Fruit fly (Drosophila melanogaster) whole organism, embryonic: ENCODE results near the gene Usp8.
A peak's percentile ranks its signal among the peaks of the same experiment; 100 is the strongest.

Experiments used
- BEAF-32 ChIP-seq: fragments of 200-800 bp; sonication (Bioruptor generic); optimal IDR thresholded peaks from 3 replicates; lab custom pipeline; 2017; ENCODE audit warnings: missing biosample characterization, missing genetic modification characterization, mild to moderate bottlenecking, moderate library complexity, missing genetic modification reagents
- Blimp-1 ChIP-seq: fragments of 200-800 bp; sonication (Bioruptor generic); optimal IDR thresholded peaks from 3 replicates; lab custom pipeline; 2018; ENCODE audit warnings: missing biosample characterization, missing genetic modification characterization, mild to moderate bottlenecking, moderate library complexity, missing genetic modification reagents
- CG11723 ChIP-seq: fragments of 200-800 bp; sonication (Bioruptor generic); optimal IDR thresholded peaks from 2 replicates; lab custom pipeline; 2017; ENCODE audit warnings: missing biosample characterization, mild to moderate bottlenecking, missing genetic modification characterization
- CG12155 ChIP-seq: fragments of 200-800 bp; sonication (Bioruptor generic); optimal IDR thresholded peaks from 3 replicates; lab custom pipeline; 2016; ENCODE audit warnings: missing biosample characterization, missing genetic modification characterization
- CG12942 ChIP-seq: fragments of 200-800 bp; sonication (Bioruptor generic); optimal IDR thresholded peaks from 3 replicates; lab custom pipeline; 2016; ENCODE audit warnings: missing biosample characterization, missing genetic modification characterization
- CG14667 ChIP-seq: fragments of 200-800 bp; sonication (Bioruptor generic); IDR thresholded peaks from 2 replicates; pipeline ENCODE4 v1.3.6; 2022; ENCODE audit warnings: missing biosample characterization, missing genetic modification characterization
- CG14965 ChIP-seq: fragments of 200-800 bp; sonication (Bioruptor generic); optimal IDR thresholded peaks from 2 replicates; lab custom pipeline; 2016; ENCODE audit warnings: missing biosample characterization, missing genetic modification characterization, borderline replicate concordance
- CG15696 ChIP-seq: fragments of 200-800 bp; sonication (Bioruptor generic); optimal IDR thresholded peaks from 2 replicates; lab custom pipeline; 2019; ENCODE audit warnings: missing biosample characterization, mild to moderate bottlenecking, missing genetic modification characterization, moderate library complexity
- CG17802 ChIP-seq: fragments of 200-800 bp; sonication (Bioruptor generic); optimal IDR thresholded peaks from 2 replicates; lab custom pipeline; 2018; ENCODE audit warnings: missing biosample characterization, mild to moderate bottlenecking, missing genetic modification characterization, moderate library complexity
- CG3726 ChIP-seq: fragments of 200-800 bp; sonication (Bioruptor generic); IDR thresholded peaks from 3 replicates; pipeline ENCODE4, ENCODE4 v1.3.6; 2022; ENCODE audit warnings: missing biosample characterization, missing genetic modification characterization
- CG43689 ChIP-seq: fragments of 200-800 bp; sonication (Bioruptor generic); IDR thresholded peaks from 2 replicates; pipeline ENCODE4 v1.3.6; 2022; ENCODE audit warnings: missing biosample characterization, missing genetic modification characterization
- CG5245 ChIP-seq: fragments of 200-800 bp; sonication (Bioruptor generic); optimal IDR thresholded peaks from 3 replicates; lab custom pipeline; 2016; ENCODE audit warnings: missing biosample characterization, missing genetic modification characterization
- CG6272 ChIP-seq: fragments of 200-800 bp; sonication (Bioruptor generic); IDR thresholded peaks from 2 replicates; pipeline ENCODE4 v1.3.6; 2022; ENCODE audit warnings: missing biosample characterization, missing genetic modification characterization
- CG6791 ChIP-seq: fragments of 200-800 bp; sonication (Bioruptor generic); IDR thresholded peaks from 3 replicates; pipeline ENCODE4 v1.3.6; 2022; ENCODE audit warnings: missing biosample characterization, missing genetic modification characterization; ENCODE audit not compliant: partially characterized antibody
- CG7963 ChIP-seq: fragments of 200-800 bp; sonication (Bioruptor generic); IDR thresholded peaks from 3 replicates; pipeline ENCODE4 v1.3.6; 2022; ENCODE audit warnings: missing biosample characterization, missing genetic modification characterization; ENCODE audit not compliant: partially characterized antibody
- Dbx ChIP-seq: fragments of 200-800 bp; sonication (Bioruptor generic); IDR thresholded peaks from 3 replicates; pipeline ENCODE4 v1.3.6; 2022; ENCODE audit warnings: missing biosample characterization, missing genetic modification characterization
- Dll ChIP-seq: fragments of 200-800 bp; sonication (Bioruptor generic); IDR thresholded peaks from 4 replicates; pipeline ENCODE4 v1.3.6; 2022; ENCODE audit warnings: missing biosample characterization, missing genetic modification characterization; ENCODE audit not compliant: partially characterized antibody
- E2f2 ChIP-seq: fragments of 200-800 bp; sonication (Bioruptor generic); IDR thresholded peaks from 2 replicates; pipeline ENCODE4 v1.3.6; 2022; ENCODE audit warnings: missing biosample characterization, missing genetic modification characterization
- Eip74EF ChIP-seq, 2 experiments: fragments of 200-800 bp in 1 of 2; fragments of >200 bp in 1 of 2; sonication (Bioruptor generic) in 1 of 2; optimal IDR thresholded peaks; 2 replicates each; lab custom pipeline; 2017 to 2019; ENCODE audit warnings: missing biosample characterization in 2 of 2, missing genetic modification characterization in 2 of 2, mild to moderate bottlenecking in 1 of 2, moderate library complexity in 1 of 2
- GATAe ChIP-seq: fragments of 200-800 bp; sonication (Bioruptor generic); conservative IDR thresholded peaks from 2 replicates; pipeline ENCODE4 v1.3.6; 2022; ENCODE audit warnings: missing biosample characterization, missing genetic modification characterization
- Gsc ChIP-seq: fragments of 200-800 bp; sonication (Bioruptor generic); IDR thresholded peaks from 2 replicates; pipeline ENCODE4 v1.3.6; 2022; ENCODE audit warnings: missing biosample characterization, missing genetic modification characterization
- MBD-R2 ChIP-seq: fragments of 200-800 bp; sonication (Bioruptor generic); IDR thresholded peaks from 2 replicates; pipeline ENCODE4 v1.3.6; 2022; ENCODE audit warnings: missing biosample characterization, missing genetic modification characterization
- Optix ChIP-seq: fragments of 200-800 bp; sonication (Bioruptor generic); IDR thresholded peaks from 3 replicates; pipeline ENCODE4 v1.3.6; 2022; ENCODE audit warnings: missing biosample characterization, missing genetic modification characterization
- Scr ChIP-seq: fragments of 200-800 bp; sonication (Bioruptor generic); IDR thresholded peaks from 2 replicates; pipeline ENCODE4 v1.3.6; 2022; ENCODE audit warnings: missing biosample characterization, missing genetic modification characterization; ENCODE audit not compliant: partially characterized antibody
- Taf1 ChIP-seq: fragments of 200-800 bp; sonication (Bioruptor generic); IDR thresholded peaks from 2 replicates; pipeline ENCODE4 v1.3.6; 2022; ENCODE audit warnings: missing biosample characterization, missing genetic modification characterization
- Trl ChIP-seq, 3 experiments: fragments of >200 bp in 2 of 3; fragments of 200-800 bp in 1 of 3; sonication (Bioruptor generic) in 1 of 3; optimal IDR thresholded peaks; 2 replicates in 1 of 3; 3 replicates in 2 of 3; lab custom pipeline; 2016 to 2017; ENCODE audit warnings: missing biosample characterization in 1 of 3, missing genetic modification characterization in 1 of 3
- YL-1 ChIP-seq: fragments of 200-800 bp; sonication (Bioruptor generic); optimal IDR thresholded peaks from 3 replicates; lab custom pipeline; 2017; ENCODE audit warnings: missing biosample characterization, mild to moderate bottlenecking, missing genetic modification characterization
- ase ChIP-seq: fragments of 200-800 bp; sonication (Bioruptor generic); IDR thresholded peaks from 3 replicates; pipeline ENCODE4 v1.3.6; 2022; ENCODE audit warnings: missing biosample characterization, missing genetic modification characterization
- chn ChIP-seq: fragments of 200-800 bp; sonication (Bioruptor generic); optimal IDR thresholded peaks from 2 replicates; lab custom pipeline; 2016; ENCODE audit warnings: missing biosample characterization, missing genetic modification characterization
- crol ChIP-seq: fragments of 200-800 bp; sonication (Bioruptor generic); IDR thresholded peaks from 2 replicates; pipeline ENCODE4 v1.3.6; 2022; ENCODE audit warnings: missing biosample characterization, missing genetic modification characterization
- dati ChIP-seq: fragments of 200-800 bp; sonication (Bioruptor generic); IDR thresholded peaks from 2 replicates; pipeline ENCODE4 v1.3.6; 2022; ENCODE audit warnings: missing biosample characterization, missing genetic modification characterization
- dimm ChIP-seq: fragments of 200-800 bp; sonication (Bioruptor generic); IDR thresholded peaks from 2 replicates; pipeline ENCODE4 v1.3.6; 2022; ENCODE audit warnings: missing biosample characterization, missing genetic modification characterization
- en ChIP-seq: fragments of 200-800 bp; sonication (Bioruptor generic); optimal IDR thresholded peaks from 2 replicates; lab custom pipeline; 2016; ENCODE audit warnings: missing biosample characterization, missing genetic modification characterization
- ewg ChIP-seq: fragments of 200-800 bp; sonication (Bioruptor generic); optimal IDR thresholded peaks from 3 replicates; lab custom pipeline; 2017; ENCODE audit warnings: mild to moderate bottlenecking, missing biosample characterization, missing genetic modification reagents, missing genetic modification characterization
- gce ChIP-seq: fragments of 200-800 bp; sonication (Bioruptor generic); IDR thresholded peaks from 3 replicates; pipeline ENCODE4 v1.3.6; 2022; ENCODE audit warnings: missing biosample characterization, missing genetic modification characterization
- ham ChIP-seq: fragments of 200-800 bp; sonication (Bioruptor generic); IDR thresholded peaks from 2 replicates; pipeline ENCODE4 v1.3.6; 2022; ENCODE audit warnings: missing biosample characterization, missing genetic modification characterization
- hb ChIP-seq: fragments of 200-800 bp; sonication (Bioruptor generic); IDR thresholded peaks from 3 replicates; pipeline ENCODE4 v1.3.6; 2022; ENCODE audit warnings: missing biosample characterization, missing genetic modification characterization; ENCODE audit not compliant: partially characterized antibody
- kay ChIP-seq: fragments of 200-800 bp; sonication (Bioruptor generic); optimal IDR thresholded peaks from 2 replicates; lab custom pipeline; 2016; ENCODE audit warnings: missing biosample characterization, missing genetic modification characterization
- ken ChIP-seq: fragments of 200-800 bp; sonication (Bioruptor generic); IDR thresholded peaks from 3 replicates; pipeline ENCODE4 v1.3.6; 2022; ENCODE audit warnings: missing biosample characterization, missing genetic modification characterization
- nom ChIP-seq: fragments of 200-800 bp; sonication (Bioruptor generic); optimal IDR thresholded peaks from 2 replicates; lab custom pipeline; 2017; ENCODE audit warnings: missing biosample characterization, missing genetic modification characterization, mild to moderate bottlenecking, moderate library complexity, missing genetic modification reagents
- onecut ChIP-seq: fragments of 200-800 bp; sonication (Bioruptor generic); IDR thresholded peaks from 2 replicates; pipeline ENCODE4 v1.3.6; 2022; ENCODE audit warnings: missing biosample characterization, missing genetic modification characterization
- prd ChIP-seq, 3 experiments: fragments of >200 bp in 2 of 3; fragments of 200-800 bp in 1 of 3; sonication (Bioruptor generic) in 1 of 3; optimal IDR thresholded peaks in 2 of 3; IDR thresholded peaks in 1 of 3; 2 replicates in 2 of 3; 3 replicates in 1 of 3; pipeline versions ENCODE4 v1.3.6 to Lab custom; 2017 to 2022; ENCODE audit warnings: missing biosample characterization in 1 of 3, missing genetic modification characterization in 1 of 3
- pros ChIP-seq: fragments of 200-800 bp; sonication (Bioruptor generic); optimal IDR thresholded peaks from 3 replicates; lab custom pipeline; 2019; ENCODE audit warnings: missing biosample characterization, mild to moderate bottlenecking, missing genetic modification characterization, moderate library complexity
- salm ChIP-seq: fragments of 200-800 bp; sonication (Bioruptor generic); optimal IDR thresholded peaks from 2 replicates; lab custom pipeline; 2018; ENCODE audit warnings: missing biosample characterization, mild to moderate bottlenecking, missing genetic modification characterization
- sim ChIP-seq: fragments of 200-800 bp; sonication (Bioruptor generic); IDR thresholded peaks from 2 replicates; pipeline ENCODE4 v1.3.6; 2022; ENCODE audit warnings: missing biosample characterization, missing genetic modification characterization
- sr ChIP-seq: fragments of 200-800 bp; sonication (Bioruptor generic); IDR thresholded peaks from 3 replicates; pipeline ENCODE4 v1.3.6; 2022; ENCODE audit warnings: missing biosample characterization, missing genetic modification characterization
- stwl ChIP-seq: fragments of 200-800 bp; sonication (Bioruptor generic); optimal IDR thresholded peaks from 3 replicates; lab custom pipeline; 2018; ENCODE audit warnings: missing biosample characterization, mild to moderate bottlenecking, missing genetic modification characterization, moderate library complexity
- tll ChIP-seq, 2 experiments: fragments of 200-800 bp in 1 of 2; fragments of >200 bp in 1 of 2; sonication (Bioruptor generic) in 1 of 2; optimal IDR thresholded peaks; 2 replicates each; lab custom pipeline; 2017 to 2019; ENCODE audit warnings: missing biosample characterization in 2 of 2, missing genetic modification characterization in 2 of 2, mild to moderate bottlenecking in 1 of 2, moderate library complexity in 1 of 2

Gene Usp8

DNA sequence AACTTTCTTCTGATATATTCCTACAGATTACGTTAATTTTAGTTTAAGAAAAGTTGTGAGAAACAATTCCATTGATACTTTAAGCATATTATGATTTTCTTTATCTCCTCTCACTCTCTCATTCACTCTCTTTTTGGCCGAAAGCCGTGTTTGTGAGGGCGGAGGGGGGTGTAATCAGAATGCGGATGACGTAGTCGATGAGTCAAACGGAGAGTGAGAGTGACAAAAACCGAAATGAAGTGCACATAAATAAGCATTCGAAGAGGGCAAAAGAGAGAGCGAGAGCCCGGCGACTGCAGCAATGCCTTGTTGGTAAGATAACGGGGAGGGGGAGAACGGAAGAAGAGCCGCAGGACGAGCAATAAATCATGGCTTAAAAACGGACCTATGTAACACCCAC lies 39.8 kb upstream of the Usp8 start:
- TF ChIP-seq Dbx (GFP tag; lab: Robert Waterston, UW): no peak
- TF ChIP-seq crol: peak; percentile 87
- no peak for TF ChIP-seq prd (optimal IDR thresholded peaks at IDR 0.05; lab: Kevin White, UChicago)
- TF ChIP-seq prd (GFP tag; IDR thresholded peaks at IDR 0.05; lab: Robert Waterston, UW): no peak
- no peak for TF ChIP-seq Optix (GFP tag; lab: Robert Waterston, UW)
- TF ChIP-seq ken (GFP tag; lab: Robert Waterston, UW): no peak
- TF ChIP-seq dimm (GFP tag; lab: Robert Waterston, UW): no peak
- no peak for TF ChIP-seq CG12155 (GFP tag; lab: Kevin White, UChicago)
- no peak for TF ChIP-seq CG11723 (GFP tag; lab: Kevin White, UChicago)
- TF ChIP-seq hb (GFP tag; lab: Robert Waterston, UW): no peak
- no peak for TF ChIP-seq sim (GFP tag; lab: Robert Waterston, UW)
- TF ChIP-seq BEAF-32 (GFP tag; lab: Kevin White, UChicago): no peak
- TF ChIP-seq CG12942 (GFP tag; lab: Kevin White, UChicago): no peak
- peak; percentile 33 for TF ChIP-seq kay (GFP tag; lab: Kevin White, UChicago)
- TF ChIP-seq nom: no peak
- TF ChIP-seq CG17802 (tag; lab: Kevin White, UChicago): no peak
- peak; percentile 5 to 53 for TF ChIP-seq Trl (optimal IDR thresholded peaks at IDR 0.05; lab: Kevin White, UChicago)
- no peak for TF ChIP-seq Trl (GFP tag; optimal IDR thresholded peaks at IDR 0.05; lab: Kevin White, UChicago)
- no peak for TF ChIP-seq ham (GFP tag; lab: Robert Waterston, UW)
- TF ChIP-seq Blimp-1 (GFP tag; lab: Kevin White, UChicago): peak; percentile 93
- no peak for TF ChIP-seq Eip74EF (GFP tag; optimal IDR thresholded peaks at IDR 0.05; lab: Kevin White, UChicago)
- no peak for TF ChIP-seq Gsc (GFP tag; lab: Robert Waterston, UW)
- TF ChIP-seq GATAe (GFP tag; lab: Robert Waterston, UW): no peak
- no peak for TF ChIP-seq CG5245
- TF ChIP-seq CG7963: no peak
- no peak for TF ChIP-seq CG6272 (GFP tag; lab: Robert Waterston, UW)
- no peak for TF ChIP-seq Taf1 (GFP tag; lab: Robert Waterston, UW)
- no peak for TF ChIP-seq en (GFP tag; lab: Kevin White, UChicago)

DNA sequence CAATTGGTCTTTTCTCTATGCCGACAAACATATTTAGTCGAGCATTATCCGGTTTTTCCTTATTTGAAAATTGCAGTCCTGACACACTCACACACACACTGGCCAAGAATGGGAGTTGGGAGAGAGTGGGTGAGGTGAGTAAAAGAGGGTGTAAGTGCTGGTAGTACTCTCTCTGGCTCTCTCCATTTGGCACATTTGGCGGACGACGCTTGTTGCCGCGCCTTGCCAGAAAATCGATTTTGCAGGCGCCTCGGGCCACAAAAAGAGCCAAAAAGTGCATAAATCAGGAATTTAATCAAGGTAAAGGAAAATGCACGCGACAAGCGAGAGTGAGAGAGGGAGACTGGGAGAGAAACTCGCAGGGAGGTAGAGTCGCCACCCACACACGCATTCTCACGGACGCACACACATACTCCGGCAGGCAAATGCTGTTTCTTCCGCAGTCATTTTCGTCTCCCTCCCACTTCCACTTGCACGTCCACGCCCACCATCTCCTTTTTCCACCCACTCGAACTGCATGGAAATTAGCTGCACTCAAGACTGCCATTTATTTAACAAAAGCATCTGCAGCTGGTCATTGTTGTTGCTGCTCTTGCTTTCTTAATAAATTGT lies 37.4 kb upstream of the Usp8 start:
- no peak for TF ChIP-seq YL-1
- 0 out of 2 replicates have a peak, but pooled peaks have one; percentile 10 for TF ChIP-seq MBD-R2 (GFP tag; lab: Robert Waterston, UW)
- TF ChIP-seq E2f2 (GFP tag; lab: Robert Waterston, UW): no peak
- no peak for TF ChIP-seq salm
- TF ChIP-seq ase (GFP tag; lab: Robert Waterston, UW): no peak
- TF ChIP-seq ewg (GFP tag; lab: Kevin White, UChicago): no peak
- TF ChIP-seq CG43689 (GFP tag; lab: Robert Waterston, UW): no peak
- peak; percentile 42; the same call in 1 of the 4 replicates for TF ChIP-seq Dll (GFP tag; lab: Robert Waterston, UW)
- no peak for TF ChIP-seq CG14667 (GFP tag; lab: Robert Waterston, UW)
- TF ChIP-seq onecut (GFP tag; lab: Robert Waterston, UW): peak; percentile 87
- no peak for TF ChIP-seq CG14965 (GFP tag; lab: Kevin White, UChicago)
- no peak for TF ChIP-seq CG15696 (tag; lab: Kevin White, UChicago)
- peak; percentile 39; the same call in 1 of the 3 replicates for TF ChIP-seq CG6791
- TF ChIP-seq chn (GFP tag; lab: Kevin White, UChicago): peak; percentile 27
- no peak for TF ChIP-seq CG3726 (GFP tag; lab: Robert Waterston, UW)
- TF ChIP-seq crol: peak; percentile 13; the same call in 1 of the 2 replicates
- TF ChIP-seq dati (GFP tag; lab: Robert Waterston, UW): no peak
- TF ChIP-seq sr (GFP tag; lab: Robert Waterston, UW): 0 out of 3 replicates have a peak, but pooled peaks have one; percentile 11
- TF ChIP-seq tll (GFP tag; optimal IDR thresholded peaks at IDR 0.05; lab: Kevin White, UChicago): peak in 1 of 2 experiments; percentile 32
- peak; percentile 51 for TF ChIP-seq pros (GFP tag; lab: Kevin White, UChicago)
- TF ChIP-seq gce (GFP tag; lab: Robert Waterston, UW): 0 out of 3 replicates have a peak, but pooled peaks have one; percentile 13
- no peak for TF ChIP-seq stwl (tag; lab: Kevin White, UChicago)
- 0 out of 2 replicates have a peak, but pooled peaks have one; percentile 6 for TF ChIP-seq Scr
- TF ChIP-seq Blimp-1 (GFP tag; lab: Kevin White, UChicago): no peak
